Fruit fly (Drosophila melanogaster): ENCODE measurements around the gene Diap1.

The Diap1 gene

DNA sequence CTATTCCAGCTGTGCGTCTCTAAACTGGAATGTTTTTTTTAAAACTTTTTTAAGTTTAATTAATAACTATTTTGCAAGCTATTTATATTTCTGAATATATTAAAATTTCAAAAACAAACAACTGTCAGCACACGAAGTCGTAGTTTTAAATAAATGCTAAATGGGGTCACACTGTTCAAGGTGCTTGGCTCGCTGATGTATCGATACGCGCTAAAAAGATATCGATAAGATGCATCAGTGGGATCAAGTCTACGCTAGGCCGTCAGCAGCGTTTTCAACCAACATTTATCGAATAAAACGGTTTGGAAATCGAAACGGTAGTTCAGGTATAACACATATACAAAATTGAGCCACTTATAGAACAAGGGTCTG, at the start of gene Diap1:
TSS of gene Diap1 (minus strand) at position 148 of the 372 bp plus-strand sequence.
- no peak for TF ChIP-seq noc (tag; optimal IDR thresholded peaks at IDR 0.05)

DNA sequence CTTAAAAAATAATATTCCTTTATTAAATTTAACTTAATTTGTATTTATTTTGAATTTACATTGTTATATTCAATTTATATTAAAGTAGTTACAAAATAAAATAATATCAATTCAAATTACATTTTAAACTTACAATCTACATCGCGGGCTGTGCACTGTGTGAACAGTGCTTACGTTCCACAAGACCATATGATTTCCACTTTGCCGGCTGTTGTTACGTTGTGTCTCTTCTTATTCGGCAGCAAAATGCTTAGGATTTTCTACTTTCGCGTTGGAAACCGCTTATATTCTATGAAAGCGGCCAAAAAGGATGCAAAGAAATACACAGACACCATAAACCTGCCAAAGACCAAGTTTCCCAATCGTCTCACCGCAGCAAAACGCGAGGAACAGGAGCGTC, 49.2 kb upstream of the Diap1 start, which contains the start of gene IleRS-m:
TSS of gene IleRS-m (plus strand) at position 222 of the 400 bp plus-strand sequence.
- TF ChIP-seq noc (tag; optimal IDR thresholded peaks at IDR 0.05) = no peak

DNA sequence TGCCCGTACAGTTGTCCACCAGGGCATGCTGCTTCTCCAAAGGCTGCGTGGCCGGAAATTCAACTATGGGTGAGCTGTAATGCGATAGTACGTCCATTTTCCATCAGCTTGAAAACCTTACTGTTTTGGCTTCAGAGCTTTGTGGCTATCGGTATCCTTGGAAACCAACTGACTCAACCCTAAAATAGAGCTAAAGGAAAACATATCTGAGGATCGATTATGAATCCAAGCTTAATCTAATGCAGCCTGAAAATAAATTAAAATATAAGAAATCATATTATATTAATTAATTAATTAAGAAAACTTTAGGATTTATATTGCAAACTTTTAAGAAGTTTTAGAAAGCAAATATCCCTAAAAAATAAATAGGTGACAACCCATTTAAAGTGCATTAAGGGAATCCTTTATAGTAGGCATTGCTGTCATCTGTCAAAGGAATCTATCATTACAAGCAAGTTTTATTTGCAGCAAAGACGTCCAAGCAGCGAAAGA, 46.6 kb upstream of the Diap1 start, which contains the start of the genes CG13074 and ATPsynbetaL:
TSS of gene CG13074 (minus strand) at position 101 of the 492 bp plus-strand sequence.
TSS of gene ATPsynbetaL (plus strand) at position 442 of the 492 bp plus-strand sequence.
- no peak for TF ChIP-seq noc (tag; optimal IDR thresholded peaks at IDR 0.05)

DNA sequence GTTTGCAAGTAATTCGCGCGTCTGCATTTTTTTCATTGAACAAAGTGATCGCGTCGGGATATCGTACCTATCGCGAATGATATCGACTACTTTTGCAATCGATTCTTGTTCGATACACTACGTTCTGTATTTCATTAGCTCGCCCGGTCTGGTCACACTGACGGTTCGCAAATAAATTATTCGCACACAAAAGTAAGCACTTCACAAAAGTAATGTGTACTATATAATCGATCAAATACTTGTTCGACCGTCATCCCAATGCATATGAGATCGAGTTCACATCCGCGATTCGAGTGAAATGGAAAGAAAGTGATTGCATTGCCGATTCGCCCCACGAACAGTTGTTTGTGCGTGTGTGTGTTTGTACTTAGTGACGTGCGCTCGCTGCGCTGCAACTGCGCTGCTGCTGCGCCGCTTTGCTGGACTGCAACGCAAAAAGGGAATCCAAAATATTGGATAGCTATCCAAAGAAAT, 39.5 kb upstream of the Diap1 start, which contains the start of the genes CG5235 and ClC-c:
TSS of gene CG5235 (minus strand) at position 63 of the 474 bp plus-strand sequence.
TSS of gene ClC-c (plus strand) at position 125 of the 474 bp plus-strand sequence.
- peak; percentile 39 for TF ChIP-seq noc (tag; optimal IDR thresholded peaks at IDR 0.05)

DNA sequence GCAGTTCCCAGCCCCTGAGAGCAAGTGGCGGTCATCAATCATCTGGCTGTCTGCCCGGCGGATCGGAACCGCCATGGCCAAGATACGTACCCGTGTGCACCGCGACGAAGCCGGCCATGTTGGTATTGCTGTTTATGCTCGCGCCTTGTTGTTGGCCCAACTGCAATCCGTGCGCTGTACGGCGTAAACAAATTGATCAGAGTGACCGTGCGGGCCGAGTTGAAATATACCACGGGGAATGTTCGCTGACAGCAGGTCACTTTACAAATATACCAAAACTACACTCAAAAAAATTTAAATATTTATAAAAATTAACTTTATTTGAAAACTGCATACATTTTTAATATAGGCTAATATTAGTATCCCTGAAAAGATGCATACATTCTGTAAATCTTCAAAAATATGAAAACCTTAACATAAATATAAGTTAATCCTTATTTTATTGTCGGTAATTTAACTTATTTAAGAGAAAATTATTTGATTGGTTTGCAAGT, 36.5 kb upstream of the Diap1 start, which contains the start of gene Tasp1:
TSS of gene Tasp1 (minus strand) at position 203 of the 494 bp plus-strand sequence.
- no peak for TF ChIP-seq noc (tag; optimal IDR thresholded peaks at IDR 0.05)

DNA sequence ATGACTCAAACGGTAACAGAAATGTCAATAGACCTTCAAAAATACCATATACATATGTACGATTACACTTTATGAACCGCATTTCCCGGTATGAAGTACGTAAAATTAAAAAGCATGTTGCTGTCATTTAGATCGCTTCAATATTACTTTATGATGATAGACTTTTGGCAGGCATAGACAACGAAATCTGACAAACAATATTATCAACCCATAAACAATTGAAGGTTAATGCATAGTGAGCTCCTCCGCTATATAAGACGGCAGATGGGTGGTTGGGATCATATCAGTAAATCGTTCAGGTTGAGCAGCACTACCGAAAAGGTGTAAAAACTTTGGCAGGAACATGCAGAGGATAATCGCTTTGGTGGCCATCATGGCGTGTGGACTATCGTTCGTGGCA, 32.9 kb upstream of the Diap1 start, which contains the start of gene CG13075:
TSS of gene CG13075 (plus strand) at position 301 of the 400 bp plus-strand sequence.
- TF ChIP-seq noc (tag; optimal IDR thresholded peaks at IDR 0.05) = no peak

DNA sequence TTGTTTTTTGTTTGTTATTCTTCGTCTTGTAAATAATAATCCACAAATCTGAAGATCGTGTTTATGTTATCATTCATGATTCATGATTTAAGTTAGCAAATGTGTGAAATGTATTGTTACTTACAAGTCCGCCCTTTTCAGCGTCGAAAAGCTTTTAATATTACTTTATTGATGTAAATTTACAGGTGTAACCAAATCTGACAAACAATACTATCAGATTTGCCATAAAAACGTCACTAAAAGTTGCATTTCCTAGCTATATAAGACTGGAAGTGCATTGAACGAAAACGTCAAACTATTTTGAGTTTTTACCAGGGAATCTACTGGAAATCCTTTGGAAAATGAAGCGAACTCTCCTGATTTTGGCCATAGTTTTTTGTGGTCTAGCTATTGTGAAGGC, 31.4 kb upstream of the Diap1 start, which contains the start of gene CG33258:
TSS of gene CG33258 (plus strand) at position 301 of the 400 bp plus-strand sequence.
- no peak for TF ChIP-seq noc (tag; optimal IDR thresholded peaks at IDR 0.05)

DNA sequence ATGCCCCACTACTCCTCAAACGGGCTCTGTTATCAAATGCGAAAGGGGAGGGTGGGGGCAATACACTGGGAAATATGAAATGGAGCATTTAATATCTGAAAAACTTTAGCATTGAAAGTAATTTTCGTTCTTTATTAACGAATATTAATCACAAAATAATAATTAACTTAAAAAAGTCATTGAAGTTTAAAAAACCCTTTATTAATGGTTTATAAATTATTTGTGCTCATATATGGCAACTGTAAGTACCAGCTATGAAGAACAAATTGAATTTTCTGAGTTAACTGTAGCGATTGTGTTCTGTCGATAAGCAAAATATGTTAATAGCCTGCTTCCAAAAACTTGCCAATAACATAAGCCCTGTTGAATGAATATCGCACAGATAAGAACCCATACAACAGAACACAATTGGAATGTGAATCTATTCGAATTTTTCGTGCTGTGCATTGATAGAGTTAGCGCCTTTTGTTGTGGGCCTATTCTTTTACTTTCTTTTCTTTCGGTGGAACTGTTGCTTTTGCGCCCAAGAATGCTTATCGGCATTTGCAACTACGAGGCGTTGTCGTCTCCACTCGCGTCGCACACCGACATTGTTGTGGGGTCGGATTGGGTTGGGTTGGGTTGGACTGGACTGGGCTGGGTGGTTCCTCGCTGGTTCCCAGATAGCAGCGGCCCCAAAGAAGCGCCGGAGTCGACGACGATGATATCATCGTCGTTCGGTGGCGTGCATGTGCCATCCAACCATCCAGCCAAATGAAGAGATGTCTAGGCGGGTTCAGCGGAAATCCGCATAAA, 10.2 kb upstream of the Diap1 start:
- peak; percentile 89 for TF ChIP-seq noc (tag; optimal IDR thresholded peaks at IDR 0.05)

DNA sequence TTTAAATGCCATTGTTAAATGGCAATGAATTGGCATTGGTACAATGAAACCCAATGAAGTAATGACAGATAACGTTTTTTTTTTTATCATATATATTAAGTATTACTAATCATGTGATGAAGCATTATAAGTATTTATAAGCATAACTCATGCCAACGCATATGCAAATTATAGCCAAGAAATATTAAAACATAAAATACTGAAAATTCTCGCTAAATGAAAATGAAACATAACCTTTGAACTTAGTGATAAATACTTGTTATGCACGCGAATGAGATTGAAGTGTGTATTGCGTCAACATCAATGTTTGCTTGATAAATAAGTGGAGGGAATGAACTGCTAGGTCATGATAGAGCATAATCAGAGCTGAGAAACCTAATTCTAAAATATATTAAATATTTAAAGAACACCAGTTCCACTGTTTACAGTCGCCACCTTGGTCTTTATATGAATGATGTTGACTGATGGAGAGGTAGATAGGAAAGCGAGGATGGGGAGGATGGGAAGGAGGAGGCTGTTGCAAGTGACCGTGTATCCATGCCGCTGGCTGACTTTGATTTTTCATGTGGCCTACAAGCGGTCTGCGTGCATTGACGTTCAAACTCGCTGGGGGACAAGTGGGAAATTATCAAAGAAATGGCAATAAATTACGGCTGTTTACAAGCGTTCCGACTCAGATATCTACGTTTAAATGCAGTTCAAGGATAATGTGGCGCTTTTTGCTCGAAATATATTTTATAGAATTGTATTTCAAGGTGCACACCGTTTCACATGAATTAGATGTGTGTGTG, 5.5 kb upstream of the Diap1 start:
- no peak for TF ChIP-seq noc (tag; optimal IDR thresholded peaks at IDR 0.05)

DNA sequence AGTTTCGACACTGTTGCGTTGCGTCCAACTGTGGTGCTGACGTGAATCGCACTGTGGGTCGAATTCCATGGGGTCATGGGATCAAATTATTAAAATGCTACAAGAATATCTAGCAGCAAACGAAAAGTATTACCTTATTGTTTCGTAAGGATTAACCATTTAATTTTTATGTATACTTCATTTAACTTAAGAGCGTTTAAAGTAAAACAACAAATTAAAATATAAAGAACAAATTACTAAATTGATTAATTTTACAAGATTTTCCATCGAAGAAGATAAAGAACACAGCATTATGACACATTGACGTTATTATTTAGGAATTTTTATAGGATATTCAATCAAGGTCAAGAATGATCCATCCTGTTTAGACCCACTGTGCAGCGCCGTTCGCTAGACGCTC, 3.3 kb upstream of the Diap1 start:
- TF ChIP-seq noc (tag; optimal IDR thresholded peaks at IDR 0.05) = peak; percentile 32

DNA sequence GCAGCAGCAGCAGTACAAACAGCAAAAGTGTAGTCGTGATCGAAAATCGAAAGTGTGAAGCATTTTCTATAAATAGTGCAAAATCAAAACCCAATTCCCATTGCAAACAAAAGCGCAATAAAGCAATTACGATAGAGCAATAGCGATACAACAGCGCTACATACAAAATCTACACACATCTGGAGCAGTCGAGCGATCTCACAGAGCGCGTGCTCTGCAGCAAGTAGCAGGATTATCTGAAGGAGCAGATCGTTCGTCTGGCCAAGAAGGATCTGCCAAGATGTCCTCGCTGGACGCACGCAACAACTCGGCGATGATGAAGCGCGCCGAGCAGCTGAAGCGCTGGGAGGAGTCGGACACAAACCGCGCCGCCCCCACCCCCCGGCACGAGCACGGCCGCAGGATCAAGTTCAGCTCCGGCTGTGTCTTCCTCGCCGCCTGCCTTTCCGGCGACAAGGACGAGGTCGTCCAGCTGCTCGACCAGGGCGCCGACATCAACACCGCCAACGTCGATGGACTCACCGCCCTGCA, 2.3 kb upstream of the Diap1 start:
- no peak for TF ChIP-seq noc (tag; optimal IDR thresholded peaks at IDR 0.05)

DNA sequence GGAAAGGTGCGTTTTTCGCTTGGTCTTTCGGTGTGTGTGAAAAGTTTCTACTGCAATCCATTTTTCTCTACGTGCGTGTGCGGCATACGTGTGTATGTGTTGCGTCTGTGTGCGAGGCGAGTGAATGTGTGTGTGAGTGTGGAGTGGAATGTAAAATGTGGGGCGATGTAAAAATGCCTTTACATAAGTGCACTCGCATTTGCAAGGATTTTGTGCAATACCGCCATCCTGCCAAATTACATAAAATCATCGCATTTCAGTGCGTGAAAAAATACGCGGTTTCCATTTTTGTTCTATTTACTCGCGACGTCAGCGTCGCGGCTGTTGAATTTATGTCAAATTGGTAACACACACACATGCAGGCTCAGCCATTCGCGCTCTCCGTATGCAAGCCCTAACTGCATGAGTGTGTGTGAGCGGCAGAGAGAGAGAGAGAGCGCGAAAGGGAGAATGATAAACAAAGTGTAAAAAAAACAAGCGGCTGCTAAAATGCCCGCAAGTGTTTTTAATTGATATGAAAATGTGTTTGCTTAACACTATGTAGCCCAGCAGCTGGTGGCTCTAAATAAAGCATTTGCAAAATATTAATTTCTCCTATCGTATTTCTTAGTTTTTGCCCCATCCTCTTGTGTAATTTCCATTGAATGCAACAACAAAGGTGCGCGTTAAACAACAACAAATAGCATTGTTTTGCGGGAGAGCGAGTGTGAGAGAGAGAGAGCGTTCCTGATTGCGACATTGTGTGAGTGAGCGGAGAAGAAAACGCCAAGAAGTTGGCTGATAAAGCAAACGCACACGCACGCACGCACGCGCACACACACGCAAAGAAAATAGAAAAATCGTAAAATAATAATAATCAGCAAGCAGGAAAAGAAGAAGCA, 1.6 kb upstream of the Diap1 start:
- TF ChIP-seq noc (tag; optimal IDR thresholded peaks at IDR 0.05) = no peak

DNA sequence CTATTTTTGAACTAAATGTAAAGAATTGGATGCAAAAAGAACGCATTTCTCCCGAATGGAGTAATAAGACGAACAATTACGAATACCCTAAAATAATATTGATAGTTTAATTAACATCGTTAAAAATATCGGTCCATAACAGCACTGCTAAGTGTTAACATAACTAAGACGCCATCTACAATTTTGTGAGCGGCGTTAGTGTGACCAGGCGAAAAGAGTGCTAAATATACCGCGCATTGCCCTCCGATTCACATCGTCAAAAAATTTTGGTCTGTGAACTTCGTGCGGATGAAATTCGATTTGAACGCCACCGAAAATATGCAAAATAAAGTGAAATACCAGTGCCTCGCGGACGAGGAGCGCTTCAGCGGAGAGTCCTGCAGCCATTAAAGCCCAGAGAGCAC, 887 bp upstream of the Diap1 start, which contains the start of gene Mbs:
TSS of gene Mbs (plus strand) at position 241 of the 404 bp plus-strand sequence.
- TF ChIP-seq noc (tag; optimal IDR thresholded peaks at IDR 0.05) = peak; percentile 37

Data from whole organism, larva.